Worm (Caenorhabditis elegans): Measurements from ENCODE around the gene E04D5.4.

Gene E04D5.4

ce11 chrII:10480043-10480442 lies 40.0 kb downstream of the E04D5.4 start:
- TF ChIP-seq unc-62 (GFP tag; optimal IDR thresholded peaks at IDR 0.05) (no peak), mab-5 (tag; optimal IDR thresholded peaks at IDR 0.05) (no peak), sem-2 (GFP tag; optimal IDR thresholded peaks at IDR 0.05) (no peak), ces-1 (GFP tag; optimal IDR thresholded peaks at IDR 0.05) (no peak)

ce11 chrII:10481824-10482556 lies 41.9 kb downstream of the E04D5.4 start, which contains the start of the genes clec-60 and ZK666.11:
Gene clec-60, minus strand, starts transcription at chrII:10481874.
Gene ZK666.11, plus strand, starts transcription at chrII:10482522.
- no peak for TF ChIP-seq ceh-39 (tag; optimal IDR thresholded peaks at IDR 0.05)
- no peak for TF ChIP-seq pha-4 (tag; optimal IDR thresholded peaks at IDR 0.05)
- no peak for TF ChIP-seq cnd-1 (tag; optimal IDR thresholded peaks at IDR 0.05)
- no peak for TF ChIP-seq bed-3 (GFP tag; optimal IDR thresholded peaks at IDR 0.05)
- TF ChIP-seq ztf-11 (tag; optimal IDR thresholded peaks at IDR 0.05) = no peak
- no peak for TF ChIP-seq elt-3 (tag; optimal IDR thresholded peaks at IDR 0.05)
- no peak for TF ChIP-seq nhr-237 (tag; optimal IDR thresholded peaks at IDR 0.05)
- no peak for TF ChIP-seq ceh-43 (GFP tag; optimal IDR thresholded peaks at IDR 0.05)
- no peak for TF ChIP-seq mls-2 (tag; optimal IDR thresholded peaks at IDR 0.05)
- no peak for TF ChIP-seq M03D4.4 (tag; optimal IDR thresholded peaks at IDR 0.05)
- TF ChIP-seq tbx-8 (GFP tag; optimal IDR thresholded peaks at IDR 0.05) = no peak
- no peak for TF ChIP-seq sptf-1 (tag; optimal IDR thresholded peaks at IDR 0.05)
- TF ChIP-seq nhr-2 (tag; optimal IDR thresholded peaks at IDR 0.05) = no peak
- no peak for TF ChIP-seq sem-2 (GFP tag; optimal IDR thresholded peaks at IDR 0.05)
- TF ChIP-seq hlh-1 (tag; optimal IDR thresholded peaks at IDR 0.05) = no peak
- TF ChIP-seq zip-8 (tag; optimal IDR thresholded peaks at IDR 0.05) = no peak
- no peak for TF ChIP-seq flh-1 (GFP tag; optimal IDR thresholded peaks at IDR 0.05)

- TF ChIP-seq mep-1 (tag; optimal IDR thresholded peaks at IDR 0.05) (no peak), cnd-1 (tag; optimal IDR thresholded peaks at IDR 0.05) (no peak), ceh-83 (GFP tag; optimal IDR thresholded peaks at IDR 0.05) (no peak), nhr-76 (tag; optimal IDR thresholded peaks at IDR 0.05) (no peak), elt-1 (tag; optimal IDR thresholded peaks at IDR 0.05; ENCODE audit: borderline replicate concordance, insufficient read depth) (no peak), snpc-4 (tag; optimal IDR thresholded peaks at IDR 0.05) (no peak), nhr-237 (tag; optimal IDR thresholded peaks at IDR 0.05) (no peak), lsy-2 (tag; optimal IDR thresholded peaks at IDR 0.05) (no peak), drap-1 (GFP tag; optimal IDR thresholded peaks at IDR 0.05) (no peak), ceh-39 (tag; optimal IDR thresholded peaks at IDR 0.05) (no peak), unc-62 (GFP tag; optimal IDR thresholded peaks at IDR 0.05) (no peak), ztf-11 (tag; optimal IDR thresholded peaks at IDR 0.05) (no peak), nhr-28 (tag; optimal IDR thresholded peaks at IDR 0.05) (no peak), pha-4 (tag; optimal IDR thresholded peaks at IDR 0.05) (no peak), mab-5 (tag; optimal IDR thresholded peaks at IDR 0.05) (no peak), M03D4.4 (tag; optimal IDR thresholded peaks at IDR 0.05) (no peak), elt-3 (tag; optimal IDR thresholded peaks at IDR 0.05) (no peak)
Observed at ce11 chrII:10482899-10483298, 42.8 kb downstream of the E04D5.4 start.

ce11 chrII:10483860-10484259 lies 43.8 kb downstream of the E04D5.4 start:
- TF ChIP-seq ces-1 (GFP tag; optimal IDR thresholded peaks at IDR 0.05) (no peak), unc-39 (tag; optimal IDR thresholded peaks at IDR 0.05) (no peak), cnd-1 (tag; optimal IDR thresholded peaks at IDR 0.05) (no peak), mep-1 (tag; optimal IDR thresholded peaks at IDR 0.05) (no peak), nhr-2 (tag; optimal IDR thresholded peaks at IDR 0.05) (no peak), lsy-2 (tag; optimal IDR thresholded peaks at IDR 0.05) (no peak), nhr-12 (tag; optimal IDR thresholded peaks at IDR 0.05) (no peak), nhr-237 (tag; optimal IDR thresholded peaks at IDR 0.05) (no peak), sem-2 (GFP tag; optimal IDR thresholded peaks at IDR 0.05) (no peak), zip-8 (tag; optimal IDR thresholded peaks at IDR 0.05) (no peak), ceh-43 (GFP tag; optimal IDR thresholded peaks at IDR 0.05) (no peak)

ce11 chrII:10485640-10486039 lies 45.6 kb downstream of the E04D5.4 start:
- TF ChIP-seq ceh-83 (GFP tag; optimal IDR thresholded peaks at IDR 0.05) = no peak
- TF ChIP-seq flh-1 (GFP tag; optimal IDR thresholded peaks at IDR 0.05) = no peak
- TF ChIP-seq sptf-1 (tag; optimal IDR thresholded peaks at IDR 0.05) = no peak
- TF ChIP-seq ztf-11 (tag; optimal IDR thresholded peaks at IDR 0.05) = no peak
- TF ChIP-seq mls-2 (tag; optimal IDR thresholded peaks at IDR 0.05) = no peak
- TF ChIP-seq snpc-4 (tag; optimal IDR thresholded peaks at IDR 0.05) = no peak
- TF ChIP-seq mab-5 (tag; optimal IDR thresholded peaks at IDR 0.05) = no peak
- TF ChIP-seq ces-1 (GFP tag; optimal IDR thresholded peaks at IDR 0.05) = no peak
- TF ChIP-seq ceh-43 (GFP tag; optimal IDR thresholded peaks at IDR 0.05) = no peak
- no peak for TF ChIP-seq nhr-237 (tag; optimal IDR thresholded peaks at IDR 0.05)
- no peak for TF ChIP-seq unc-62 (GFP tag; optimal IDR thresholded peaks at IDR 0.05)
- no peak for TF ChIP-seq drap-1 (GFP tag; optimal IDR thresholded peaks at IDR 0.05)
- TF ChIP-seq elt-3 (tag; optimal IDR thresholded peaks at IDR 0.05) = no peak
- TF ChIP-seq lin-13 (tag; optimal IDR thresholded peaks at IDR 0.05) = no peak
